Worm (Caenorhabditis elegans): Measurements from ENCODE around the gene rps-16.

DNA sequence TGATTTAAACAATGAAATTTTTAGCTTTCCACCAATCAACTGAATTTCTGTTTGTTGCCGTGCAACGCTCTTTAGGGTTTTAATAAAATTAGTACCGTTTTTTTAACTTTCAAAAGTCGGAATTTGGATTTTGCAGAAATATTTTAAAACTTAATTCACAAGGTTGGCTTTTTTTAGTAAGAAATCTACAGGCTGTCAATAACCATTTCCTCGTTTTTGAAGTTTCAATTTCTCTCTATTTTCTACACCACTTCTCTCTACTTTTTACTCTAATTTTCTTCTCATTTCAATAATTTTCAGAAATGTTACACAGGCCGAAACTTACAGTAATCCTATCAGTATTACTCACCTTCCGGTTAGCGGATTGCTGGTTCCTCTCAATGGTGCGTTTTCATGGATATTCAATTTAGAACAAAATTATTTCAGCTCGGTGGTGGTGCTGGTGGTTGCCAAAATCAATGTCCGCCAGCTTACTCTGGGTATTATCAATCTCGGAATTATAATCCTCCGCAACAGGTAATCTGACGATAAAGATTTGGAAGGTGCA lies 22.1 kb downstream of the rps-16 start, which contains the start of the genes grd-12 and F02D8.1:
- TF ChIP-seq odd-2 (tag; optimal IDR thresholded peaks at IDR 0.05) (no peak), ets-4 (tag; optimal IDR thresholded peaks at IDR 0.05) (no peak), ama-1 (optimal IDR thresholded peaks at IDR 0.05) (no peak), madf-2 (tag; optimal IDR thresholded peaks at IDR 0.05) (no peak), hlh-8 (tag; optimal IDR thresholded peaks at IDR 0.05) (no peak), nhr-11 (tag; optimal IDR thresholded peaks at IDR 0.05) (no peak), fkh-10 (GFP tag; optimal IDR thresholded peaks at IDR 0.05) (no peak), elt-2 (tag; optimal IDR thresholded peaks at IDR 0.05) (no peak), zip-5 (tag; optimal IDR thresholded peaks at IDR 0.05) (no peak), pqm-1 (tag; optimal IDR thresholded peaks at IDR 0.05) (no peak)
